Worm (Caenorhabditis elegans) whole organism, mixed stage, embryonic: ENCODE data around the gene ric-8.

Source experiments
- ceh-39 ChIP-seq: fragments of 150-350 bp; optimal IDR thresholded peaks from 2 replicates; lab custom pipeline; 2014; ENCODE audit warnings: missing biosample characterization, missing genetic modification characterization
- ceh-43 ChIP-seq: fragments of 200-800 bp; sonication (Bioruptor generic); optimal IDR thresholded peaks from 2 replicates; lab custom pipeline; 2018; ENCODE audit warnings: mild to moderate bottlenecking, missing genetic modification characterization, moderate library complexity, missing compliant biosample characterization
- elt-1 ChIP-seq: sonication (generic microtip); optimal IDR thresholded peaks from 2 replicates; lab custom pipeline; 2017; ENCODE audit warnings: missing genetic modification characterization, mild to moderate bottlenecking, missing compliant biosample characterization, antibody characterized with exemption, moderate library complexity, borderline replicate concordance; ENCODE audit not compliant: insufficient read depth
- lin-13 ChIP-seq: fragments of 150-350 bp; optimal IDR thresholded peaks from 2 replicates; lab custom pipeline; 2014; ENCODE audit warnings: missing biosample characterization, missing genetic modification characterization
- lsy-2 ChIP-seq: fragments of 150-350 bp; optimal IDR thresholded peaks from 2 replicates; lab custom pipeline; 2014; ENCODE audit warnings: missing biosample characterization, missing genetic modification characterization
- nhr-12 ChIP-seq: fragments of 150-350 bp; optimal IDR thresholded peaks from 2 replicates; lab custom pipeline; 2014; ENCODE audit warnings: missing biosample characterization, missing genetic modification characterization
- pha-4 ChIP-seq: fragments of 150-350 bp; optimal IDR thresholded peaks from 2 replicates; lab custom pipeline; 2018; ENCODE audit warnings: missing biosample characterization, missing genetic modification reagents, missing genetic modification characterization
- unc-39 ChIP-seq: fragments of 150-350 bp; optimal IDR thresholded peaks from 2 replicates; lab custom pipeline; 2014; ENCODE audit warnings: missing biosample characterization, missing genetic modification characterization
- unc-62 ChIP-seq: fragments of 150-350 bp; optimal IDR thresholded peaks from 2 replicates; lab custom pipeline; 2014; ENCODE audit warnings: missing biosample characterization, missing genetic modification reagents, missing genetic modification characterization

- no peak for TF ChIP-seq elt-1 (tag; lab: Kevin White, UChicago)
- TF ChIP-seq unc-62 (GFP tag; lab: Kevin White, UChicago), result no peak
- no peak for TF ChIP-seq ceh-39 (tag; lab: Kevin White, UChicago)
- TF ChIP-seq unc-39, result no peak
- no peak for TF ChIP-seq lsy-2
- no peak for TF ChIP-seq ceh-43 (GFP tag; lab: Kevin White, UChicago)
- TF ChIP-seq nhr-12 (tag; lab: Kevin White, UChicago), result no peak
- no peak for TF ChIP-seq pha-4 (tag; lab: Kevin White, UChicago)
- TF ChIP-seq lin-13 (tag; lab: Kevin White, UChicago), result no peak
Measured at ce11 chrIV:2642673-2643072, at the start of gene ric-8.
